Worm (Caenorhabditis elegans) whole organism, mixed stage, embryonic: ENCODE measurements around the gene col-92.

Experiments used
- bed-3 ChIP-seq: fragments of 200-800 bp; sonication (Bioruptor generic); optimal IDR thresholded peaks from 3 replicates; lab custom pipeline; 2018; ENCODE audit warnings: mild to moderate bottlenecking, missing genetic modification characterization, moderate library complexity, missing compliant biosample characterization
- blmp-1 ChIP-seq: fragments of 150-350 bp; optimal IDR thresholded peaks from 2 replicates; lab custom pipeline; 2014; ENCODE audit warnings: missing biosample characterization, missing genetic modification characterization
- lin-13 ChIP-seq: fragments of 150-350 bp; optimal IDR thresholded peaks from 2 replicates; lab custom pipeline; 2014; ENCODE audit warnings: missing biosample characterization, missing genetic modification characterization
- lsy-2 ChIP-seq: fragments of 150-350 bp; optimal IDR thresholded peaks from 2 replicates; lab custom pipeline; 2014; ENCODE audit warnings: missing biosample characterization, missing genetic modification characterization
- mep-1 ChIP-seq: fragments of 150-350 bp; optimal IDR thresholded peaks from 2 replicates; lab custom pipeline; 2017; ENCODE audit warnings: missing biosample characterization, missing genetic modification reagents, missing genetic modification characterization, inconsistent platforms
- nhr-12 ChIP-seq: fragments of 150-350 bp; optimal IDR thresholded peaks from 2 replicates; lab custom pipeline; 2014; ENCODE audit warnings: missing biosample characterization, missing genetic modification characterization
- nhr-237 ChIP-seq: fragments of 150-350 bp; optimal IDR thresholded peaks from 2 replicates; lab custom pipeline; 2014; ENCODE audit warnings: missing biosample characterization, missing genetic modification characterization
- nhr-76 ChIP-seq: sonication (generic microtip); optimal IDR thresholded peaks from 2 replicates; lab custom pipeline; 2017; ENCODE audit warnings: missing biosample characterization, missing genetic modification characterization
- snpc-4 ChIP-seq: fragments of 150-350 bp; optimal IDR thresholded peaks from 2 replicates; lab custom pipeline; 2014; ENCODE audit warnings: missing biosample characterization, missing genetic modification characterization
- unc-39 ChIP-seq: fragments of 150-350 bp; optimal IDR thresholded peaks from 2 replicates; lab custom pipeline; 2014; ENCODE audit warnings: missing biosample characterization, missing genetic modification characterization
- unc-62 ChIP-seq: fragments of 150-350 bp; optimal IDR thresholded peaks from 2 replicates; lab custom pipeline; 2014; ENCODE audit warnings: missing biosample characterization, missing genetic modification reagents, missing genetic modification characterization
- ztf-11 ChIP-seq: fragments of 150-350 bp; optimal IDR thresholded peaks from 2 replicates; lab custom pipeline; 2014; ENCODE audit warnings: missing biosample characterization, missing genetic modification characterization

- TF ChIP-seq nhr-12 = no peak
- no peak for TF ChIP-seq mep-1 (tag; lab: Kevin White, UChicago)
- no peak for TF ChIP-seq snpc-4 (tag; lab: Kevin White, UChicago)
- TF ChIP-seq nhr-76 = no peak
- no peak for TF ChIP-seq blmp-1 (tag; lab: Kevin White, UChicago)
- no peak for TF ChIP-seq unc-39 (tag; lab: Kevin White, UChicago)
- TF ChIP-seq bed-3 (GFP tag; lab: Kevin White, UChicago) = no peak
- no peak for TF ChIP-seq ztf-11 (tag; lab: Kevin White, UChicago)
- no peak for TF ChIP-seq lsy-2 (tag; lab: Kevin White, UChicago)
- no peak for TF ChIP-seq lin-13 (tag; lab: Kevin White, UChicago)
- TF ChIP-seq nhr-237 (tag; lab: Kevin White, UChicago) = no peak
- no peak for TF ChIP-seq unc-62 (GFP tag; lab: Kevin White, UChicago)
Observed at ce11 chrIII:10983153-10983552, at the start of gene col-92.
